Fruit fly (Drosophila melanogaster) whole organism, wandering third instar larva: ENCODE results near the gene Rpp14b.

Source experiments
- Abd-B ChIP-seq: fragments of >200 bp; optimal IDR thresholded peaks from 2 replicates; lab custom pipeline; 2017; ENCODE audit warnings: missing biosample characterization, missing genetic modification characterization
- CG9705 ChIP-seq: fragments of 200-800 bp; sonication (Bioruptor generic); optimal IDR thresholded peaks from 2 replicates; lab custom pipeline; 2018; ENCODE audit warnings: missing biosample characterization, mild to moderate bottlenecking, missing genetic modification characterization
- CrebA ChIP-seq: fragments of 200-800 bp; sonication (Bioruptor generic); optimal IDR thresholded peaks from 2 replicates; lab custom pipeline; 2016; ENCODE audit warnings: missing biosample characterization, mild to moderate bottlenecking, missing genetic modification characterization, borderline replicate concordance
- Dfd ChIP-seq: fragments of >200 bp; optimal IDR thresholded peaks from 2 replicates; lab custom pipeline; 2017; ENCODE audit warnings: missing biosample characterization, missing genetic modification characterization
- GATAd ChIP-seq: sonication (Bioruptor generic); optimal IDR thresholded peaks from 2 replicates; lab custom pipeline; 2016; ENCODE audit warnings: missing biosample characterization, missing genetic modification characterization
- HLH106 ChIP-seq: fragments of 200-800 bp; optimal IDR thresholded peaks from 3 replicates; lab custom pipeline; 2019; ENCODE audit warnings: missing biosample characterization, mild to moderate bottlenecking, missing genetic modification characterization, moderate library complexity
- Hnf4 ChIP-seq: fragments of 200-800 bp; sonication (Bioruptor generic); optimal IDR thresholded peaks from 2 replicates; lab custom pipeline; 2016; ENCODE audit warnings: missing biosample characterization, mild to moderate bottlenecking, missing genetic modification characterization
- Hr78 ChIP-seq: fragments of >200 bp; optimal IDR thresholded peaks from 2 replicates; lab custom pipeline; 2017; ENCODE audit warnings: missing biosample characterization, missing genetic modification characterization
- Hr83 ChIP-seq: fragments of 200-300 bp; sonication (Bioruptor generic); optimal IDR thresholded peaks from 2 replicates; lab custom pipeline; 2016; ENCODE audit warnings: missing biosample characterization, mild to moderate bottlenecking, missing genetic modification characterization, moderate library complexity; ENCODE audit not compliant: poor library complexity, severe bottlenecking
- Jra ChIP-seq: sonication (Bioruptor generic); optimal IDR thresholded peaks from 2 replicates; lab custom pipeline; 2016; ENCODE audit warnings: missing biosample characterization, missing genetic modification characterization
- Mio ChIP-seq: sonication (Bioruptor generic); optimal IDR thresholded peaks from 2 replicates; lab custom pipeline; 2016; ENCODE audit warnings: missing biosample characterization, missing genetic modification characterization
- Myc ChIP-seq: fragments of >200 bp; optimal IDR thresholded peaks from 2 replicates; lab custom pipeline; 2017
- N ChIP-seq: fragments of >200 bp; optimal IDR thresholded peaks from 2 replicates; lab custom pipeline; 2018; ENCODE audit warnings: missing biosample characterization, missing external identifiers, missing genetic modification characterization
- OdsH ChIP-seq: fragments of 200-800 bp; sonication (Bioruptor generic); optimal IDR thresholded peaks from 2 replicates; lab custom pipeline; 2016; ENCODE audit warnings: missing biosample characterization, mild to moderate bottlenecking, missing genetic modification characterization
- Rel ChIP-seq, 2 experiments: fragments of 200-800 bp; sonication (Bioruptor generic) in 1 of 2; optimal IDR thresholded peaks; 2 replicates in 1 of 2; 3 replicates in 1 of 2; lab custom pipeline; 2016 to 2019; ENCODE audit warnings: mild to moderate bottlenecking in 2 of 2, missing biosample characterization in 2 of 2, missing genetic modification characterization in 2 of 2, moderate library complexity in 1 of 2
- Sp1 ChIP-seq: fragments of 200-800 bp; sonication (Bioruptor generic); optimal IDR thresholded peaks from 3 replicates; lab custom pipeline; 2019; ENCODE audit warnings: missing biosample characterization, mild to moderate bottlenecking, missing genetic modification characterization, moderate library complexity
- Vsx2 ChIP-seq: fragments of 200-300, 225-300 bp; sonication (Bioruptor generic); optimal IDR thresholded peaks from 2 replicates; lab custom pipeline; 2018; ENCODE audit warnings: missing biosample characterization, missing genetic modification characterization; ENCODE audit not compliant: partially characterized antibody
- br ChIP-seq: fragments of 200-800 bp; sonication (Bioruptor generic); optimal IDR thresholded peaks from 2 replicates; lab custom pipeline; 2016; ENCODE audit warnings: missing biosample characterization, missing genetic modification characterization
- brk ChIP-seq: fragments of 200-800 bp; sonication (Bioruptor generic); optimal IDR thresholded peaks from 2 replicates; lab custom pipeline; 2016; ENCODE audit warnings: missing biosample characterization, mild to moderate bottlenecking, missing genetic modification characterization
- dl ChIP-seq, 2 experiments: fragments of 175-275, 200-275 bp in 1 of 2; fragments of 200-275 bp in 1 of 2; sonication (Bioruptor generic); optimal IDR thresholded peaks; lab custom pipeline; 2018; ENCODE audit warnings: mild to moderate bottlenecking in 2 of 2, missing biosample characterization in 2 of 2, missing genetic modification characterization in 2 of 2, moderate library complexity in 2 of 2; ENCODE audit not compliant: partially characterized antibody in 2 of 2, insufficient read depth in 1 of 2
- dmrt93B ChIP-seq: fragments of 200-800 bp; sonication (Bioruptor generic); optimal IDR thresholded peaks from 2 replicates; lab custom pipeline; 2018; ENCODE audit warnings: missing biosample characterization, mild to moderate bottlenecking, missing genetic modification characterization
- dsf ChIP-seq: sonication (Bioruptor generic); optimal IDR thresholded peaks from 2 replicates; lab custom pipeline; 2016; ENCODE audit warnings: missing biosample characterization, missing genetic modification characterization, borderline replicate concordance
- ey ChIP-seq: fragments of 200-800 bp; sonication (Bioruptor generic); optimal IDR thresholded peaks from 2 replicates; lab custom pipeline; 2016; ENCODE audit warnings: missing biosample characterization, missing genetic modification characterization
- foxo ChIP-seq, 2 experiments: fragments of 200-800 bp; sonication (Bioruptor generic); optimal IDR thresholded peaks; 2 replicates in 1 of 2; 3 replicates in 1 of 2; lab custom pipeline; 2016 to 2017; ENCODE audit warnings: missing biosample characterization in 2 of 2, missing genetic modification characterization in 2 of 2
- fru ChIP-seq: fragments of 200-800 bp; sonication (Bioruptor generic); optimal IDR thresholded peaks from 3 replicates; lab custom pipeline; 2016; ENCODE audit warnings: missing biosample characterization, mild to moderate bottlenecking, missing genetic modification characterization
- h ChIP-seq: fragments of 200-800 bp; sonication (Bioruptor generic); optimal IDR thresholded peaks from 3 replicates; lab custom pipeline; 2016; ENCODE audit warnings: missing biosample characterization, mild to moderate bottlenecking, missing genetic modification characterization
- jim ChIP-seq: fragments of 175-275, 200-325 bp; sonication (Bioruptor generic); optimal IDR thresholded peaks from 2 replicates; lab custom pipeline; 2016; ENCODE audit warnings: missing biosample characterization, mild to moderate bottlenecking, missing genetic modification characterization
- lola ChIP-seq: fragments of >200 bp; optimal IDR thresholded peaks from 2 replicates; lab custom pipeline; 2017; ENCODE audit warnings: missing biosample characterization, missing genetic modification characterization
- pan ChIP-seq: fragments of >200 bp; optimal IDR thresholded peaks from 2 replicates; lab custom pipeline; 2017
- psq ChIP-seq: fragments of 200-800 bp; sonication (Bioruptor generic); optimal IDR thresholded peaks from 3 replicates; lab custom pipeline; 2017; ENCODE audit warnings: missing biosample characterization, mild to moderate bottlenecking, missing genetic modification characterization, moderate library complexity
- rgr ChIP-seq: fragments of 200-800 bp; sonication (Bioruptor generic); optimal IDR thresholded peaks from 3 replicates; lab custom pipeline; 2016; ENCODE audit warnings: missing biosample characterization, mild to moderate bottlenecking, missing genetic modification characterization
- sage ChIP-seq: fragments of 200-800 bp; sonication (Bioruptor generic); optimal IDR thresholded peaks from 2 replicates; lab custom pipeline; 2016; ENCODE audit warnings: missing biosample characterization, mild to moderate bottlenecking, missing genetic modification characterization
- sv ChIP-seq: fragments of 200-800 bp; sonication (Bioruptor generic); optimal IDR thresholded peaks from 3 replicates; lab custom pipeline; 2016; ENCODE audit warnings: missing biosample characterization, missing genetic modification characterization
- tai ChIP-seq: sonication (Bioruptor generic); optimal IDR thresholded peaks from 2 replicates; lab custom pipeline; 2016; ENCODE audit warnings: missing biosample characterization, missing genetic modification characterization
- usp ChIP-seq: fragments of >200 bp; optimal IDR thresholded peaks from 2 replicates; lab custom pipeline; 2017; ENCODE audit warnings: missing biosample characterization, missing genetic modification characterization
- woc ChIP-seq: sonication (Bioruptor generic); optimal IDR thresholded peaks from 2 replicates; lab custom pipeline; 2016; ENCODE audit warnings: missing biosample characterization, mild to moderate bottlenecking, missing genetic modification characterization

The Rpp14b gene

DNA sequence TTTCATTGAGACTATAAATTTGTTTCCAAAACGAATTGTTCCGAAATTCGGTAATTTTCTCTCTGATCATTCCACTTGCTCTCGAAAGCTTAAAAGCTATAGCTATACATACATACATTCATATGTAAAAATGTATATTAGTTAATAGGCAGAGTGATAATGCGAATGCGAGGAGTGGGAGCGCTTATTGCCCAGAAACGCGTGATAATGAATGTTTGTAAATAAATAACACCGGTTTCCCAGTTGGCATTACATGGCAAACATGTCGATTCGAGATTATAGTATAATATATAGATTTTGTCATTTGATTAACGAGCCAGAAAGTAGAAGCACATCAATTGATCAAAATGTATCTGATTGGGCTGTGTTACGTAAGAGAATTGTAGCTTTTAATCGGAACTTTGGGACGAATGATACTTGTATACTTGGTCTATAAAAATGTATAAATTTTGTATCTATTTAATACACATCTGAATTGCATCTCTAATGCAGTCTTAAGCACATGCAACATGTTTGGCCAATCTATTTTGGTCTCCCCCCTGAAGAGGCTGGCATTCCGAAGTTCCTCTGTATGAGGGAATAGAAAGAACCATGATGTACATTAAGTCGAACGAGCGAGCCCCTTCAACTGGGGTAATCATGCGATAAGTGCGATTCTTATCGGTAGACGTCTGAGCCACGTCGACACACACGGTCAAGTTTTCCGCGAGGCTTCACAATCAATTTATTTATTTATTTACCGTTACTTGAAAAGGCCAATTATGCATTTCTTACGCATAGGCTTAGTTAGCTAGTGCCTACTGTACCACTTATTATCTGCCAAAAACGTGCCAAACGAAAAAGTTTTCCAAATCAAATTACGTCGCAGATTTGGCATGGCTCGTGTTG is 42.9 kb upstream of the Rpp14b start:
- peak; percentile 27 for TF ChIP-seq Hnf4 (GFP tag; lab: Kevin White, UChicago)
- TF ChIP-seq sv, result no peak
- peak; percentile 44 for TF ChIP-seq ey (GFP tag; lab: Kevin White, UChicago)
- TF ChIP-seq h (GFP tag; lab: Kevin White, UChicago), result peak; percentile 68
- no peak for TF ChIP-seq Dfd
- TF ChIP-seq Myc (lab: Kevin White, UChicago), result no peak
- peak in 1 of 2 experiments; percentile 67 for TF ChIP-seq foxo (GFP tag; optimal IDR thresholded peaks at IDR 0.05; lab: Kevin White, UChicago)
- no peak for TF ChIP-seq HLH106 (tag; lab: Kevin White, UChicago)
- peak; percentile 32 for TF ChIP-seq fru (GFP tag; lab: Kevin White, UChicago)
- TF ChIP-seq br (GFP tag; lab: Kevin White, UChicago), result peak; percentile 25
- peak; percentile 12 for TF ChIP-seq rgr (GFP tag; lab: Kevin White, UChicago)
- TF ChIP-seq OdsH (GFP tag; lab: Kevin White, UChicago), result peak; percentile 38
- TF ChIP-seq Hr78 (GFP tag; lab: Kevin White, UChicago), result no peak
- no peak for TF ChIP-seq GATAd
- TF ChIP-seq psq (GFP tag; lab: Kevin White, UChicago), result no peak
- TF ChIP-seq CG9705 (GFP tag; lab: Kevin White, UChicago), result no peak
- TF ChIP-seq Jra (GFP tag; lab: Kevin White, UChicago), result no peak

DNA sequence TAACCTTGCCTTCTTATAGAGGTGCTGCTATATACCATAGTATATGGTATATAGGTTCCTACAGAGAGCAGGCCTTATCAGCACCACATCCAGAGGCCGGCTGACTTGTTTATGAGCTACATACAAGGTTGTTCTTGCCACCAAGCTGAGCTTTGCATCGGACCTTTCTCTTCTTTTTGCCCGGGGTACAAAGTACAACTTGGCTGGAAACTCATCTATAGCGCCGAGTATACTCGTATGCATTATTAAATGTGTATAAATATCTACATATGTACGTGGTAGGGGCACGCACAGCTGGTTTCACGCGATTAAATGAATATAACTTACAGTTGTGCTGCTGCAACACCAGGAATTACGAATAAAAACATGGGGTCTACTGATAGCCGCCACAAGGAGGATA is 41.8 kb upstream of the Rpp14b start:
- TF ChIP-seq Jra (GFP tag; lab: Kevin White, UChicago), result no peak
- no peak for TF ChIP-seq psq (GFP tag; lab: Kevin White, UChicago)
- no peak for TF ChIP-seq N (GFP tag; lab: Kevin White, UChicago)
- TF ChIP-seq jim (GFP tag; lab: Kevin White, UChicago), result no peak
- no peak for TF ChIP-seq rgr (GFP tag; lab: Kevin White, UChicago)
- TF ChIP-seq usp (GFP tag; lab: Kevin White, UChicago), result no peak
- no peak for TF ChIP-seq GATAd
- TF ChIP-seq, all 38 proteins: peak for 0

- TF ChIP-seq foxo (GFP tag; optimal IDR thresholded peaks at IDR 0.05; lab: Kevin White, UChicago), result no peak
- no peak for TF ChIP-seq pan (lab: Kevin White, UChicago)
- TF ChIP-seq N (GFP tag; lab: Kevin White, UChicago), result no peak
- no peak for TF ChIP-seq OdsH (GFP tag; lab: Kevin White, UChicago)
- TF ChIP-seq dmrt93B (GFP tag; lab: Kevin White, UChicago), result no peak
- TF ChIP-seq h (GFP tag; lab: Kevin White, UChicago), result no peak
- no peak for TF ChIP-seq Rel (GFP tag; optimal IDR thresholded peaks at IDR 0.05; lab: Kevin White, UChicago)
- TF ChIP-seq Rel (tag; optimal IDR thresholded peaks at IDR 0.05; lab: Kevin White, UChicago), result no peak
- TF ChIP-seq, all 38 proteins: peak for 0
These were observed 41.3 kb upstream of the Rpp14b start for dm6 chr3R:30014480-30014879.

dm6 chr3R:30014977-30015514 is 40.7 kb upstream of the Rpp14b start, which contains the start of gene CG7920:
CG7920 (minus strand) TSS chr3R:30015284.
- TF ChIP-seq usp (GFP tag; lab: Kevin White, UChicago), result no peak
- TF ChIP-seq Rel (GFP tag; optimal IDR thresholded peaks at IDR 0.05; lab: Kevin White, UChicago), result no peak
- peak; percentile 70 for TF ChIP-seq Rel (tag; optimal IDR thresholded peaks at IDR 0.05; lab: Kevin White, UChicago)
- TF ChIP-seq ey (GFP tag; lab: Kevin White, UChicago), result peak; percentile 3
- TF ChIP-seq Mio (GFP tag; lab: Kevin White, UChicago), result no peak
- TF ChIP-seq lola, result no peak
- TF ChIP-seq Hr78 (GFP tag; lab: Kevin White, UChicago), result no peak
- TF ChIP-seq sage (GFP tag; lab: Kevin White, UChicago), result no peak
- peak; percentile 61 for TF ChIP-seq Vsx2
- no peak for TF ChIP-seq woc
- TF ChIP-seq h (GFP tag; lab: Kevin White, UChicago), result peak; percentile 51
- TF ChIP-seq br (GFP tag; lab: Kevin White, UChicago), result peak; percentile 4
- TF ChIP-seq Hnf4 (GFP tag; lab: Kevin White, UChicago), result peak; percentile 58
- no peak for TF ChIP-seq HLH106 (tag; lab: Kevin White, UChicago)
- TF ChIP-seq dmrt93B (GFP tag; lab: Kevin White, UChicago), result no peak
- no peak for TF ChIP-seq brk
- no peak for TF ChIP-seq psq (GFP tag; lab: Kevin White, UChicago)
- peak; percentile 37 for TF ChIP-seq CG9705 (GFP tag; lab: Kevin White, UChicago)
- peak in 1 of 2 experiments; percentile 52 for TF ChIP-seq foxo (GFP tag; optimal IDR thresholded peaks at IDR 0.05; lab: Kevin White, UChicago)
- no peak for TF ChIP-seq jim (GFP tag; lab: Kevin White, UChicago)
- TF ChIP-seq OdsH (GFP tag; lab: Kevin White, UChicago), result peak; percentile 19
- peak; percentile 63 for TF ChIP-seq Sp1 (GFP tag; lab: Kevin White, UChicago)
- TF ChIP-seq dsf (GFP tag; lab: Kevin White, UChicago), result no peak
- no peak for TF ChIP-seq N (GFP tag; lab: Kevin White, UChicago)
- TF ChIP-seq Hr83 (GFP tag; lab: Kevin White, UChicago), result no peak
- TF ChIP-seq Myc (lab: Kevin White, UChicago), result peak; percentile 1
- no peak for TF ChIP-seq CrebA (GFP tag; lab: Kevin White, UChicago)
- no peak for TF ChIP-seq Dfd
- no peak for TF ChIP-seq sv
- peak; percentile 82 for TF ChIP-seq GATAd
- no peak for TF ChIP-seq Abd-B
- TF ChIP-seq pan (lab: Kevin White, UChicago), result no peak
- no peak for TF ChIP-seq tai (GFP tag; lab: Kevin White, UChicago)
- peak; percentile 56 for TF ChIP-seq fru (GFP tag; lab: Kevin White, UChicago)
- TF ChIP-seq dl (GFP tag; optimal IDR thresholded peaks at IDR 0.05; lab: Kevin White, UChicago; ENCODE audit: insufficient read depth in 1 of 2, partially characterized antibody in 2 of 2), result no peak
- peak; percentile 53 for TF ChIP-seq Jra (GFP tag; lab: Kevin White, UChicago)
